Fruit fly (Drosophila melanogaster): ENCODE measurements around the gene Vml.

Gene Vml

DNA sequence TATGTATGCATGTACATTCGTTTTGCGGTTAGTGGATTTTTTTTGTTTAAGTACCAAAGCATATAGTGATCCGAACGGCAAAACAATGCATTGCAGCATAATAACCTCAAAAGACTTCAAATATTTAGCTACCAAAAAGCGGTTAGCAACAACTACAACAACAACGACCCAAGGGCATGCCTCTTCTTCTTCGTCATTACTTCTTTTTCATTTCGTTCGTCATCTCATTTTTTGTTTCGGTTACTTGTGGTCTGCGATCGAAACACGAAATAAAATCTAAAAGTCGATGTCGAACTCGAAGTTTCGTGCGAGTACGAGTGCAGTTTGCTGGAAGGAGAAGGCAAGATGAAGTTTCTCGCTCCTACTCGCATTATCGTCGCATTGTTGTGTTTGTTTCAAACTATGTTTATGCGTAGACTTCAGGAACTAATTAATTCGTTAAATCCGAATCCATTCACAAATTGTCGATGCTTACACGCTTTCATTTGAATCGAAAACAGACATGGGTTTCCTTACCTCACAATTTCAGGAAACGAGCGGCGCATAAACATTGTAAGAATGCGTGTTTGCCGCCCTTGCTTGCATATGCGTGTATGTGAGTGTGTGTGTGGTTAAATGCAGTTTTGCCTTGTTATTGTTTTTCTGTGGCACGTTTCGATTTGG, 23.2 kb downstream of the Vml start (continued):
- TF ChIP-seq jing (GFP tag; optimal IDR thresholded peaks at IDR 0.05) (peak; percentile 67), odd (GFP tag; optimal IDR thresholded peaks at IDR 0.05) (peak; percentile 69), CG8388 (GFP tag; optimal IDR thresholded peaks at IDR 0.05) (peak; percentile 88), CG10462 (GFP tag; optimal IDR thresholded peaks at IDR 0.05) (peak; percentile 60), Atf3 (GFP tag; optimal IDR thresholded peaks at IDR 0.05) (peak; percentile 81), grau (tag; optimal IDR thresholded peaks at IDR 0.05) (peak; percentile 76), CG12104 (GFP tag; optimal IDR thresholded peaks at IDR 0.05) (peak; percentile 43), CG11723 (GFP tag; optimal IDR thresholded peaks at IDR 0.05) (peak; percentile 72), oc (tag; optimal IDR thresholded peaks at IDR 0.05) (peak; percentile 89), cwo (GFP tag; optimal IDR thresholded peaks at IDR 0.05) (peak; percentile 40), CG10274 (GFP tag; optimal IDR thresholded peaks at IDR 0.05) (no peak), CG14860 (GFP tag; IDR thresholded peaks at IDR 0.05; ENCODE audit: partially characterized antibody) (no peak), CG4424 (GFP tag; optimal IDR thresholded peaks at IDR 0.05) (peak; percentile 79), ato (GFP tag; IDR thresholded peaks at IDR 0.05; ENCODE audit: partially characterized antibody) (no peak), bsh (GFP tag; optimal IDR thresholded peaks at IDR 0.05) (peak; percentile 74 to 94), gsb (GFP tag; IDR thresholded peaks at IDR 0.05) (no peak), CG16815 (GFP tag; optimal IDR thresholded peaks at IDR 0.05) (peak; percentile 53), Lhr (GFP tag; optimal IDR thresholded peaks at IDR 0.05) (peak; percentile 49), Atf6 (GFP tag; IDR thresholded peaks at IDR 0.05) (peak; percentile 47; the same call in 1 of the 2 replicates), CG12659 (GFP tag; optimal IDR thresholded peaks at IDR 0.05) (peak; percentile 66), CG4617 (GFP tag; optimal IDR thresholded peaks at IDR 0.05; ENCODE audit: borderline replicate concordance) (no peak), CG8478 (optimal IDR thresholded peaks at IDR 0.05) (no peak), CG1603 (tag; optimal IDR thresholded peaks at IDR 0.05) (peak; percentile 96), CG11504 (tag; optimal IDR thresholded peaks at IDR 0.05) (peak; percentile 78), CG13287 (GFP tag; IDR thresholded peaks at IDR 0.05; ENCODE audit: partially characterized antibody) (no peak), salm (tag; optimal IDR thresholded peaks at IDR 0.05) (peak; percentile 78), Bgb (GFP tag; IDR thresholded peaks at IDR 0.05; ENCODE audit: partially characterized antibody) (no peak), sim (GFP tag; IDR thresholded peaks at IDR 0.05) (peak; percentile 73), br (optimal IDR thresholded peaks at IDR 0.05) (no peak), CG6791 (GFP tag; IDR thresholded peaks at IDR 0.05; ENCODE audit: partially characterized antibody) (no peak), CG3726 (GFP tag; IDR thresholded peaks at IDR 0.05) (0 out of 3 replicates have a peak, but pooled peaks have one; percentile 56), sima (GFP tag; optimal IDR thresholded peaks at IDR 0.05) (peak; percentile 5), CG6765 (GFP tag; optimal IDR thresholded peaks at IDR 0.05) (no peak), NC2β (GFP tag; optimal IDR thresholded peaks at IDR 0.05) (peak; percentile 84), CG5245 (GFP tag; optimal IDR thresholded peaks at IDR 0.05) (peak; percentile 59), CG9215 (GFP tag; IDR thresholded peaks at IDR 0.05) (peak; percentile 27; the same call in 1 of the 2 replicates), CG7357 (GFP tag; IDR thresholded peaks at IDR 0.05) (no peak), CG9797 (GFP tag; optimal IDR thresholded peaks at IDR 0.05) (peak; percentile 6), CG2199 (GFP tag; IDR thresholded peaks at IDR 0.05) (peak; percentile 93), CG9817 (tag; optimal IDR thresholded peaks at IDR 0.05) (peak; percentile 19), caup (GFP tag; optimal IDR thresholded peaks at IDR 0.05; ENCODE audit: severe bottlenecking) (peak; percentile 27), tin (GFP tag; optimal IDR thresholded peaks at IDR 0.05) (peak; percentile 80), trh (GFP tag; optimal IDR thresholded peaks at IDR 0.05) (no peak), CG15479 (GFP tag; optimal IDR thresholded peaks at IDR 0.05) (peak; percentile 65), CG12236 (GFP tag; optimal IDR thresholded peaks at IDR 0.05) (peak; percentile 78), maf-S (GFP tag; optimal IDR thresholded peaks at IDR 0.05) (peak; percentile 70), Hr3 (GFP tag; optimal IDR thresholded peaks at IDR 0.05) (peak; percentile 57), Fer1 (GFP tag; optimal IDR thresholded peaks at IDR 0.05) (peak; percentile 35), CG7786 (GFP tag; optimal IDR thresholded peaks at IDR 0.05) (peak; percentile 70), hth (optimal IDR thresholded peaks at IDR 0.05) (no peak)

All from whole organism, embryonic.